Fruit fly (Drosophila melanogaster) whole organism, embryonic: Measurements from ENCODE around the gene CG12659.

Experiments
- Abd-B ChIP-seq: fragments of 200-800 bp; sonication (Bioruptor generic); optimal IDR thresholded peaks from 2 replicates; lab custom pipeline; 2018; ENCODE audit warnings: missing biosample characterization, mild to moderate bottlenecking, missing genetic modification characterization, moderate library complexity
- Blimp-1 ChIP-seq: fragments of 200-800 bp; sonication (Bioruptor generic); optimal IDR thresholded peaks from 3 replicates; lab custom pipeline; 2018; ENCODE audit warnings: missing biosample characterization, missing genetic modification characterization, mild to moderate bottlenecking, moderate library complexity, missing genetic modification reagents
- CG10147 ChIP-seq: fragments of 200-800 bp; sonication (Bioruptor generic); optimal IDR thresholded peaks from 2 replicates; lab custom pipeline; 2019; ENCODE audit warnings: missing biosample characterization, mild to moderate bottlenecking, missing genetic modification characterization, moderate library complexity
- CG12391 ChIP-seq: fragments of 200-800 bp; sonication (Bioruptor generic); optimal IDR thresholded peaks from 3 replicates; lab custom pipeline; 2018; ENCODE audit warnings: missing biosample characterization, mild to moderate bottlenecking, missing genetic modification characterization, moderate library complexity
- CG15269 ChIP-seq: fragments of 200-800 bp; sonication (Bioruptor generic); optimal IDR thresholded peaks from 2 replicates; lab custom pipeline; 2018; ENCODE audit warnings: missing biosample characterization, mild to moderate bottlenecking, missing genetic modification characterization, moderate library complexity
- CG1529 ChIP-seq: fragments of 200-800 bp; sonication (Bioruptor generic); optimal IDR thresholded peaks from 3 replicates; lab custom pipeline; 2018; ENCODE audit warnings: missing biosample characterization, missing genetic modification characterization
- CG17361 ChIP-seq: fragments of 200-800 bp; sonication (Bioruptor generic); IDR thresholded peaks from 3 replicates; pipeline ENCODE4 v1.3.6; 2022; ENCODE audit warnings: missing biosample characterization, missing genetic modification characterization
- CG18599 ChIP-seq: fragments of 200-800 bp; sonication (Bioruptor generic); optimal IDR thresholded peaks from 3 replicates; lab custom pipeline; 2017; ENCODE audit warnings: missing biosample characterization, missing genetic modification characterization, mild to moderate bottlenecking, moderate library complexity, missing genetic modification reagents
- CG30403 ChIP-seq: fragments of 200-800 bp; sonication (Bioruptor generic); optimal IDR thresholded peaks from 3 replicates; lab custom pipeline; 2016; ENCODE audit warnings: missing biosample characterization, missing genetic modification characterization
- CG31441 ChIP-seq: fragments of 200-800 bp; sonication (Bioruptor generic); IDR thresholded peaks from 2 replicates; pipeline ENCODE4 v1.3.6; 2022; ENCODE audit warnings: missing biosample characterization, missing genetic modification characterization
- CG3163 ChIP-seq: fragments of 200-800 bp; sonication (Bioruptor generic); optimal IDR thresholded peaks from 3 replicates; lab custom pipeline; 2016; ENCODE audit warnings: missing biosample characterization, missing genetic modification characterization
- CG32532 ChIP-seq: fragments of 200-800 bp; sonication (Bioruptor generic); IDR thresholded peaks from 2 replicates; pipeline ENCODE4 v1.3.6; 2022; ENCODE audit warnings: missing biosample characterization, missing genetic modification characterization
- CG4328 ChIP-seq: fragments of 200-800 bp; sonication (Bioruptor generic); optimal IDR thresholded peaks from 3 replicates; lab custom pipeline; 2017; ENCODE audit warnings: missing biosample characterization, missing genetic modification reagents, missing genetic modification characterization
- CG4360 ChIP-seq: fragments of 200-800 bp; sonication (Bioruptor generic); IDR thresholded peaks from 2 replicates; pipeline ENCODE4 v1.3.6; 2022; ENCODE audit warnings: missing biosample characterization, missing genetic modification characterization
- CG6689 ChIP-seq: fragments of 200-800 bp; sonication (Bioruptor generic); IDR thresholded peaks from 2 replicates; pipeline ENCODE4 v1.3.6; 2022; ENCODE audit warnings: missing biosample characterization, missing genetic modification characterization
- CG7839 ChIP-seq: fragments of 200-800 bp; sonication (Bioruptor generic); optimal IDR thresholded peaks from 3 replicates; lab custom pipeline; 2018; ENCODE audit warnings: missing biosample characterization, mild to moderate bottlenecking, missing genetic modification characterization, moderate library complexity
- CG8290 ChIP-seq, 3 experiments: fragments of 200-800 bp; sonication (Bioruptor generic); optimal IDR thresholded peaks; 2 replicates each; lab custom pipeline; 2016 to 2019; ENCODE audit warnings: missing biosample characterization in 3 of 3, missing genetic modification characterization in 3 of 3, mild to moderate bottlenecking in 2 of 3, moderate library complexity in 1 of 3
- CG9932 ChIP-seq: fragments of 200-800 bp; sonication (Bioruptor generic); IDR thresholded peaks from 2 replicates; pipeline ENCODE4 v1.3.6; 2022; ENCODE audit warnings: missing biosample characterization, missing genetic modification characterization
- Chrac-16 ChIP-seq: fragments of 200-800 bp; sonication (Bioruptor generic); optimal IDR thresholded peaks from 3 replicates; lab custom pipeline; 2016; ENCODE audit warnings: missing biosample characterization, missing genetic modification characterization
- HHEX ChIP-seq: fragments of 200-800 bp; sonication (Bioruptor generic); optimal IDR thresholded peaks from 3 replicates; lab custom pipeline; 2017; ENCODE audit warnings: missing biosample characterization, mild to moderate bottlenecking, missing genetic modification characterization, missing genetic modification reagents
- HLH54F ChIP-seq: fragments of 200-800 bp; sonication (Bioruptor generic); optimal IDR thresholded peaks from 3 replicates; lab custom pipeline; 2016; ENCODE audit warnings: missing biosample characterization, missing genetic modification characterization
- Hr51 ChIP-seq, 2 experiments: fragments of 200-800 bp; sonication (Bioruptor generic); optimal IDR thresholded peaks; 2 replicates in 1 of 2; 3 replicates in 1 of 2; lab custom pipeline; 2016 to 2018; ENCODE audit warnings: missing biosample characterization in 2 of 2, missing genetic modification characterization in 2 of 2, mild to moderate bottlenecking in 1 of 2, moderate library complexity in 1 of 2
- Meics ChIP-seq: fragments of 200-800 bp; sonication (Bioruptor generic); optimal IDR thresholded peaks from 2 replicates; lab custom pipeline; 2017; ENCODE audit warnings: missing biosample characterization, mild to moderate bottlenecking, missing genetic modification characterization
- Mes4 ChIP-seq: fragments of 200-800 bp; sonication (Bioruptor generic); optimal IDR thresholded peaks from 2 replicates; lab custom pipeline; 2016; ENCODE audit warnings: missing biosample characterization, missing genetic modification characterization
- NC2β ChIP-seq: fragments of 200-800 bp; sonication (Bioruptor generic); optimal IDR thresholded peaks from 2 replicates; lab custom pipeline; 2016; ENCODE audit warnings: missing biosample characterization, missing genetic modification characterization
- NfI ChIP-seq: fragments of 200-800 bp; sonication (Bioruptor generic); optimal IDR thresholded peaks from 3 replicates; lab custom pipeline; 2018; ENCODE audit warnings: missing biosample characterization, mild to moderate bottlenecking, missing genetic modification characterization, moderate library complexity
- Opbp ChIP-seq: fragments of 200-800 bp; sonication (Bioruptor generic); IDR thresholded peaks from 3 replicates; pipeline ENCODE4 v1.3.6; 2022; ENCODE audit warnings: missing biosample characterization, missing genetic modification characterization; ENCODE audit not compliant: partially characterized antibody
- PHDP ChIP-seq: fragments of 200-800 bp; sonication (Bioruptor generic); optimal IDR thresholded peaks from 3 replicates; lab custom pipeline; 2018; ENCODE audit warnings: missing biosample characterization, mild to moderate bottlenecking, missing genetic modification characterization, moderate library complexity
- Ptx1 ChIP-seq: fragments of 200-800 bp; sonication (Bioruptor generic); IDR thresholded peaks from 2 replicates; pipeline ENCODE4 v1.3.6; 2022; ENCODE audit warnings: missing biosample characterization, missing genetic modification characterization
- Usf ChIP-seq: fragments of 200-800 bp; sonication (Bioruptor generic); optimal IDR thresholded peaks from 2 replicates; lab custom pipeline; 2017; ENCODE audit warnings: missing genotype, missing biosample characterization, missing genetic modification characterization
- az2 ChIP-seq: fragments of 200-800 bp; sonication (Bioruptor generic); optimal IDR thresholded peaks from 3 replicates; lab custom pipeline; 2016; ENCODE audit warnings: missing biosample characterization, missing genetic modification characterization
- bcd ChIP-seq: fragments of 200-800 bp; sonication (Bioruptor generic); optimal IDR thresholded peaks from 2 replicates; lab custom pipeline; 2017; ENCODE audit warnings: missing biosample characterization, mild to moderate bottlenecking, missing genetic modification characterization
- ci ChIP-seq: fragments of 200-800 bp; sonication (Bioruptor generic); IDR thresholded peaks from 3 replicates; pipeline ENCODE4 v1.3.6; 2022; ENCODE audit warnings: missing biosample characterization, missing genetic modification characterization
- dmrt99B ChIP-seq: fragments of 200-800 bp; sonication (Bioruptor generic); optimal IDR thresholded peaks from 2 replicates; lab custom pipeline; 2018; ENCODE audit warnings: missing biosample characterization, mild to moderate bottlenecking, missing genetic modification characterization, moderate library complexity
- dysf ChIP-seq: fragments of 200-800 bp; sonication (Bioruptor generic); IDR thresholded peaks from 3 replicates; pipeline ENCODE4 v1.3.6; 2022; ENCODE audit warnings: missing biosample characterization, missing genetic modification characterization
- fd96Cb ChIP-seq: fragments of 200-800 bp; sonication (Bioruptor generic); optimal IDR thresholded peaks from 2 replicates; lab custom pipeline; 2018; ENCODE audit warnings: missing biosample characterization, mild to moderate bottlenecking, missing genetic modification characterization, moderate library complexity
- grau ChIP-seq: fragments of 200-800 bp; optimal IDR thresholded peaks from 3 replicates; lab custom pipeline; 2019; ENCODE audit warnings: missing biosample characterization, mild to moderate bottlenecking, missing genetic modification characterization, moderate library complexity
- klu ChIP-seq: fragments of 200-800 bp; sonication (Bioruptor generic); IDR thresholded peaks from 2 replicates; pipeline ENCODE4 v1.3.6; 2022; ENCODE audit warnings: missing biosample characterization, missing genetic modification characterization
- lmd ChIP-seq: fragments of 200-800 bp; sonication (Bioruptor generic); IDR thresholded peaks from 2 replicates; pipeline ENCODE4 v1.3.6; 2022; ENCODE audit warnings: missing biosample characterization, missing genetic modification characterization
- nmo ChIP-seq: fragments of 200-800 bp; sonication (Bioruptor generic); optimal IDR thresholded peaks from 2 replicates; lab custom pipeline; 2018; ENCODE audit warnings: missing biosample characterization, mild to moderate bottlenecking, missing genetic modification characterization, moderate library complexity
- prd ChIP-seq, 3 experiments: fragments of >200 bp in 2 of 3; fragments of 200-800 bp in 1 of 3; sonication (Bioruptor generic) in 1 of 3; optimal IDR thresholded peaks in 2 of 3; IDR thresholded peaks in 1 of 3; 2 replicates in 2 of 3; 3 replicates in 1 of 3; pipeline versions ENCODE4 v1.3.6 to Lab custom; 2017 to 2022; ENCODE audit warnings: missing biosample characterization in 1 of 3, missing genetic modification characterization in 1 of 3
- salm ChIP-seq: fragments of 200-800 bp; sonication (Bioruptor generic); optimal IDR thresholded peaks from 2 replicates; lab custom pipeline; 2018; ENCODE audit warnings: missing biosample characterization, mild to moderate bottlenecking, missing genetic modification characterization
- sd ChIP-seq: fragments of 200-800 bp; sonication (Bioruptor generic); optimal IDR thresholded peaks from 3 replicates; lab custom pipeline; 2018; ENCODE audit warnings: missing biosample characterization, mild to moderate bottlenecking, missing genetic modification characterization, moderate library complexity
- sens ChIP-seq: fragments of 200-800 bp; sonication (Bioruptor generic); peaks from one replicate; lab custom pipeline; 2016; ENCODE audit warnings: missing biosample characterization, missing genetic modification characterization
- slbo ChIP-seq: fragments of 200-800 bp; sonication (Bioruptor generic); IDR thresholded peaks from 2 replicates; pipeline ENCODE4 v1.3.6; 2022; ENCODE audit warnings: missing biosample characterization, missing genetic modification characterization
- tgo ChIP-seq: fragments of 200-800 bp; sonication (Bioruptor generic); IDR thresholded peaks from 3 replicates; pipeline ENCODE4 v1.3.6; 2022; ENCODE audit warnings: missing biosample characterization, missing genetic modification characterization
- vvl ChIP-seq: fragments of 200-800 bp; sonication (Bioruptor generic); IDR thresholded peaks from 2 replicates; pipeline ENCODE4 v1.3.6; 2022; ENCODE audit warnings: missing biosample characterization, missing genetic modification characterization
- zfh1 ChIP-seq: fragments of 200-800 bp; sonication (Bioruptor generic); IDR thresholded peaks from 3 replicates; pipeline ENCODE4 v1.3.6; 2022; ENCODE audit warnings: missing biosample characterization, missing genetic modification characterization

Gene CG12659

DNA sequence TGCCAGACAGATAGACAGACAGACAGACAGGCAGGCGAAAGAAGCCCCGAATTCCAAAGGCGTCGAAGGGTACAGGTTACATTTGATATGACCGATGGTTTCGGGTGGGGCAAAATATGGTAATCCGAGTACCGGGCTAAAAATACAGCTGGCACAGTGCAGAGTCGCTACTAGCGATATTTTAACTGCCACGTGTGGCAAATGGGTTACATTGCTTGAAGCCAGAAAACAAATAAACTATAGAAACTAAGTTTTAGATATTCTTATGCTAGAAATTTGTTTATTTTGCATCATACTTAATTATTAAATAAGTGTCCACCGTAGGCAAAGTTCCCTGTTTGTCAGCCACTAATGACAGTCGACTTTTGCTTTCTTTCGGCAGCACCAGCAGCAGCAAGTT, 8.4 kb downstream of the CG12659 start (continued):
- peak; percentile 51; the same call in 1 of the 2 replicates for TF ChIP-seq vvl (GFP tag; lab: Robert Waterston, UW)
- TF ChIP-seq salm (tag; lab: Kevin White, UChicago): no peak
- TF ChIP-seq Abd-B (GFP tag; lab: Kevin White, UChicago): peak; percentile 11
- TF ChIP-seq CG15269 (tag; lab: Kevin White, UChicago): peak; percentile 32
- TF ChIP-seq CG6689 (GFP tag; lab: Robert Waterston, UW): no peak
- peak; percentile 57 for TF ChIP-seq sd (tag; lab: Kevin White, UChicago)
- TF ChIP-seq Opbp (GFP tag; lab: Robert Waterston, UW): no peak
- 0 out of 3 replicates have a peak, but pooled peaks have one; percentile 13 for TF ChIP-seq CG17361 (GFP tag; lab: Robert Waterston, UW)
- TF ChIP-seq CG31441 (GFP tag; lab: Robert Waterston, UW): 0 out of 2 replicates have a peak, but pooled peaks have one; percentile 23
- TF ChIP-seq ci (GFP tag; lab: Robert Waterston, UW): 0 out of 3 replicates have a peak, but pooled peaks have one; percentile 31
- TF ChIP-seq CG10147: peak; percentile 19
- peak; percentile 53 for TF ChIP-seq slbo
- TF ChIP-seq CG4360 (GFP tag; lab: Robert Waterston, UW): no peak
- no peak for TF ChIP-seq CG1529 (GFP tag; lab: Kevin White, UChicago)
- no peak for TF ChIP-seq CG4328 (GFP tag; lab: Kevin White, UChicago)
- peak; percentile 23 for TF ChIP-seq fd96Cb (tag; lab: Kevin White, UChicago)
- peak; percentile 19 for TF ChIP-seq HHEX (GFP tag; lab: Kevin White, UChicago)
- peak; percentile 2 for TF ChIP-seq CG12391 (tag; lab: Kevin White, UChicago)
- TF ChIP-seq CG7839: peak; percentile 42
- no peak for TF ChIP-seq zfh1 (GFP tag; lab: Robert Waterston, UW)
- TF ChIP-seq Mes4 (GFP tag; lab: Kevin White, UChicago): no peak
- no peak for TF ChIP-seq prd (optimal IDR thresholded peaks at IDR 0.05; lab: Kevin White, UChicago)
- peak; percentile 28; the same call in 1 of the 3 replicates for TF ChIP-seq prd (GFP tag; IDR thresholded peaks at IDR 0.05; lab: Robert Waterston, UW)
- TF ChIP-seq bcd: no peak
- TF ChIP-seq CG30403 (GFP tag; lab: Kevin White, UChicago): peak; percentile 13
- no peak for TF ChIP-seq Usf
- peak; percentile 45 for TF ChIP-seq Meics (GFP tag; lab: Kevin White, UChicago)
- TF ChIP-seq CG8290 (GFP tag; optimal IDR thresholded peaks at IDR 0.05; lab: Kevin White, UChicago): no peak
- TF ChIP-seq CG8290 (tag; optimal IDR thresholded peaks at IDR 0.05; lab: Kevin White, UChicago): peak in 1 of 2 experiments; percentile 10
- TF ChIP-seq Hr51 (GFP tag; optimal IDR thresholded peaks at IDR 0.05; lab: Kevin White, UChicago): peak in 1 of 2 experiments; percentile 47
- TF ChIP-seq grau (tag; lab: Kevin White, UChicago): peak; percentile 81
- TF ChIP-seq Chrac-16 (GFP tag; lab: Kevin White, UChicago): no peak
- TF ChIP-seq Blimp-1 (GFP tag; lab: Kevin White, UChicago): peak; percentile 33
- peak; percentile 19; the same call in 1 of the 3 replicates for TF ChIP-seq tgo (GFP tag; lab: Robert Waterston, UW)
- no peak for TF ChIP-seq NC2β (GFP tag; lab: Kevin White, UChicago)
- peak; percentile 16 for TF ChIP-seq dmrt99B (tag; lab: Kevin White, UChicago)
- TF ChIP-seq CG9932 (GFP tag; lab: Robert Waterston, UW): peak; percentile 29; the same call in 1 of the 2 replicates
- peak; percentile 32; the same call in 1 of the 2 replicates for TF ChIP-seq CG32532 (GFP tag; lab: Robert Waterston, UW)
- no peak for TF ChIP-seq CG3163
- TF ChIP-seq CG18599: peak; percentile 44
- TF ChIP-seq az2 (GFP tag; lab: Kevin White, UChicago): no peak
- TF ChIP-seq NfI (GFP tag; lab: Kevin White, UChicago): peak; percentile 4
- peak; percentile 9 for TF ChIP-seq HLH54F (GFP tag; lab: Kevin White, UChicago)
- no peak for TF ChIP-seq klu
- peak; percentile 27 for TF ChIP-seq nmo (GFP tag; lab: Kevin White, UChicago)
- TF ChIP-seq lmd (GFP tag; lab: Robert Waterston, UW): peak; percentile 63
- peak; percentile 24 for TF ChIP-seq PHDP
- TF ChIP-seq sens (GFP tag; lab: Kevin White, UChicago): peak; percentile 28
- TF ChIP-seq Ptx1 (GFP tag; lab: Robert Waterston, UW): peak; percentile 30; the same call in 1 of the 2 replicates
- TF ChIP-seq dysf: peak; percentile 60; the same call in 2 of the 3 replicates
